Fruit fly (Drosophila melanogaster) whole organism, embryonic: ENCODE measurements around the gene Kdsr.

Experiments used
- ATbp ChIP-seq: fragments of 200-800 bp; sonication (Bioruptor generic); optimal IDR thresholded peaks from 2 replicates; lab custom pipeline; 2017; ENCODE audit warnings: missing biosample characterization, mild to moderate bottlenecking, missing genetic modification characterization, missing genetic modification reagents
- Aef1 ChIP-seq: fragments of 200-800 bp; sonication (Bioruptor generic); IDR thresholded peaks from 3 replicates; pipeline ENCODE4 v1.3.6; 2022; ENCODE audit warnings: missing biosample characterization, missing genetic modification characterization
- Atf3 ChIP-seq: fragments of 200-800 bp; sonication (Bioruptor generic); optimal IDR thresholded peaks from 3 replicates; lab custom pipeline; 2016; ENCODE audit warnings: missing biosample characterization, missing genetic modification characterization
- B-H1 ChIP-seq: fragments of 200-800 bp; sonication (Bioruptor generic); IDR thresholded peaks from 3 replicates; pipeline ENCODE4 v1.3.6; 2022; ENCODE audit warnings: missing biosample characterization, missing genetic modification characterization
- Blimp-1 ChIP-seq: fragments of 200-800 bp; sonication (Bioruptor generic); optimal IDR thresholded peaks from 3 replicates; lab custom pipeline; 2018; ENCODE audit warnings: missing biosample characterization, missing genetic modification characterization, mild to moderate bottlenecking, moderate library complexity, missing genetic modification reagents
- CG11085 ChIP-seq: fragments of 200-800 bp; sonication (Bioruptor generic); IDR thresholded peaks from 2 replicates; pipeline ENCODE4 v1.3.6; 2022; ENCODE audit warnings: missing biosample characterization, missing genetic modification characterization
- CG1233 ChIP-seq: fragments of 200-800 bp; sonication (Bioruptor generic); optimal IDR thresholded peaks from 4 replicates; lab custom pipeline; 2018; ENCODE audit warnings: missing biosample characterization, mild to moderate bottlenecking, missing genetic modification characterization
- CG13775 ChIP-seq: fragments of 200-800 bp; sonication (Bioruptor generic); optimal IDR thresholded peaks from 3 replicates; lab custom pipeline; 2017; ENCODE audit warnings: missing biosample characterization, mild to moderate bottlenecking, missing genetic modification characterization
- CG15073 ChIP-seq: fragments of 200-800 bp; sonication (Bioruptor generic); optimal IDR thresholded peaks from 2 replicates; lab custom pipeline; 2016; ENCODE audit warnings: missing biosample characterization, missing genetic modification characterization
- CG17361 ChIP-seq: fragments of 200-800 bp; sonication (Bioruptor generic); IDR thresholded peaks from 3 replicates; pipeline ENCODE4 v1.3.6; 2022; ENCODE audit warnings: missing biosample characterization, missing genetic modification characterization
- CG18011 ChIP-seq: fragments of 200-800 bp; sonication (Bioruptor generic); optimal IDR thresholded peaks from 2 replicates; lab custom pipeline; 2017; ENCODE audit warnings: missing biosample characterization, missing genetic modification characterization, mild to moderate bottlenecking, moderate library complexity, missing genotype
- CG2129 ChIP-seq: fragments of 200-800 bp; sonication (Bioruptor generic); IDR thresholded peaks from 2 replicates; pipeline ENCODE4 v1.3.6; 2022; ENCODE audit warnings: missing biosample characterization, missing genetic modification characterization; ENCODE audit not compliant: partially characterized antibody
- CG2199 ChIP-seq: fragments of 200-800 bp; sonication (Bioruptor generic); IDR thresholded peaks from 3 replicates; pipeline ENCODE4 v1.3.6; 2022; ENCODE audit warnings: missing biosample characterization, missing genetic modification characterization
- CG2202 ChIP-seq: fragments of 200-800 bp; sonication (Bioruptor generic); optimal IDR thresholded peaks from 2 replicates; lab custom pipeline; 2018; ENCODE audit warnings: missing biosample characterization, mild to moderate bottlenecking, missing genetic modification characterization
- CG2712 ChIP-seq: fragments of 200-800 bp; optimal IDR thresholded peaks from 3 replicates; lab custom pipeline; 2019; ENCODE audit warnings: missing biosample characterization, mild to moderate bottlenecking, missing genetic modification characterization, moderate library complexity
- CG30020 ChIP-seq: fragments of 200-800 bp; optimal IDR thresholded peaks from 2 replicates; lab custom pipeline; 2019; ENCODE audit warnings: missing biosample characterization, mild to moderate bottlenecking, missing genetic modification characterization, moderate library complexity
- CG32532 ChIP-seq: fragments of 200-800 bp; sonication (Bioruptor generic); IDR thresholded peaks from 2 replicates; pipeline ENCODE4 v1.3.6; 2022; ENCODE audit warnings: missing biosample characterization, missing genetic modification characterization
- CG34422 ChIP-seq: fragments of 200-800 bp; sonication (Bioruptor generic); IDR thresholded peaks from 3 replicates; pipeline ENCODE4 v1.3.6; 2022; ENCODE audit warnings: missing biosample characterization, missing genetic modification characterization
- CG42726 ChIP-seq: fragments of 200-800 bp; sonication (Bioruptor generic); IDR thresholded peaks from 2 replicates; pipeline ENCODE4 v1.3.6; 2022; ENCODE audit warnings: missing biosample characterization, missing genetic modification characterization; ENCODE audit not compliant: partially characterized antibody
- CG4424 ChIP-seq: fragments of 200-800 bp; sonication (Bioruptor generic); optimal IDR thresholded peaks from 3 replicates; lab custom pipeline; 2016; ENCODE audit warnings: missing biosample characterization, missing genetic modification characterization
- CG4854 ChIP-seq: fragments of 200-800 bp; sonication (Bioruptor generic); optimal IDR thresholded peaks from 2 replicates; lab custom pipeline; 2016; ENCODE audit warnings: missing biosample characterization, missing genetic modification characterization, inconsistent platforms
- CG8359 ChIP-seq: fragments of 200-800 bp; sonication (Bioruptor generic); optimal IDR thresholded peaks from 2 replicates; lab custom pipeline; 2017; ENCODE audit warnings: missing biosample characterization, mild to moderate bottlenecking, missing genetic modification characterization, borderline replicate concordance
- CG8924 ChIP-seq: fragments of 200-800 bp; optimal IDR thresholded peaks from 3 replicates; lab custom pipeline; 2019; ENCODE audit warnings: missing biosample characterization, mild to moderate bottlenecking, missing genetic modification characterization, moderate library complexity
- CG9437 ChIP-seq: fragments of 200-800 bp; sonication (Bioruptor generic); optimal IDR thresholded peaks from 2 replicates; lab custom pipeline; 2018; ENCODE audit warnings: missing biosample characterization, mild to moderate bottlenecking, missing genetic modification characterization
- CG9817 ChIP-seq: fragments of 200-800 bp; sonication (Bioruptor generic); optimal IDR thresholded peaks from 2 replicates; lab custom pipeline; 2018; ENCODE audit warnings: missing biosample characterization, mild to moderate bottlenecking, missing genetic modification characterization, moderate library complexity
- Dref ChIP-seq: fragments of 200-800 bp; sonication (Bioruptor generic); IDR thresholded peaks from 2 replicates; pipeline ENCODE4 v1.3.6; 2022; ENCODE audit warnings: missing biosample characterization, missing genetic modification characterization
- H2.0 ChIP-seq: fragments of 200-800 bp; sonication (Bioruptor generic); IDR thresholded peaks from 2 replicates; pipeline ENCODE4 v1.3.6; 2022; ENCODE audit warnings: missing biosample characterization, missing genetic modification characterization
- Hr3 ChIP-seq: fragments of 200-800 bp; sonication (Bioruptor generic); optimal IDR thresholded peaks from 3 replicates; lab custom pipeline; 2016; ENCODE audit warnings: missing biosample characterization, missing genetic modification characterization
- MBD-R2 ChIP-seq: fragments of 200-800 bp; sonication (Bioruptor generic); IDR thresholded peaks from 2 replicates; pipeline ENCODE4 v1.3.6; 2022; ENCODE audit warnings: missing biosample characterization, missing genetic modification characterization
- Mrtf ChIP-seq: fragments of 200-800 bp; sonication (Bioruptor generic); IDR thresholded peaks from 3 replicates; pipeline ENCODE4 v1.3.6; 2022; ENCODE audit warnings: missing biosample characterization, missing genetic modification characterization
- Oaz ChIP-seq: fragments of 200-800 bp; sonication (Bioruptor generic); IDR thresholded peaks from 2 replicates; pipeline ENCODE4 v1.3.6; 2022; ENCODE audit warnings: missing biosample characterization, missing genetic modification characterization
- PHDP ChIP-seq: fragments of 200-800 bp; sonication (Bioruptor generic); optimal IDR thresholded peaks from 3 replicates; lab custom pipeline; 2018; ENCODE audit warnings: missing biosample characterization, mild to moderate bottlenecking, missing genetic modification characterization, moderate library complexity
- Sry-δ ChIP-seq: fragments of 200-800 bp; sonication (Bioruptor generic); optimal IDR thresholded peaks from 2 replicates; lab custom pipeline; 2016; ENCODE audit warnings: missing biosample characterization, missing genetic modification characterization
- Trl ChIP-seq, 3 experiments: fragments of >200 bp in 2 of 3; fragments of 200-800 bp in 1 of 3; sonication (Bioruptor generic) in 1 of 3; optimal IDR thresholded peaks; 2 replicates in 1 of 3; 3 replicates in 2 of 3; lab custom pipeline; 2016 to 2017; ENCODE audit warnings: missing biosample characterization in 1 of 3, missing genetic modification characterization in 1 of 3
- ase ChIP-seq: fragments of 200-800 bp; sonication (Bioruptor generic); IDR thresholded peaks from 3 replicates; pipeline ENCODE4 v1.3.6; 2022; ENCODE audit warnings: missing biosample characterization, missing genetic modification characterization
- ash1 ChIP-seq: fragments of 200-800 bp; sonication (Bioruptor generic); optimal IDR thresholded peaks from 2 replicates; lab custom pipeline; 2018; ENCODE audit warnings: missing biosample characterization, mild to moderate bottlenecking, missing genetic modification characterization
- bowl ChIP-seq: fragments of 200-800 bp; sonication (Bioruptor generic); IDR thresholded peaks from 2 replicates; pipeline ENCODE4 v1.3.6; 2022; ENCODE audit warnings: missing biosample characterization, missing genetic modification characterization
- caup ChIP-seq: fragments of 200-800 bp; sonication (Bioruptor generic); optimal IDR thresholded peaks from 3 replicates; lab custom pipeline; 2017; ENCODE audit warnings: missing biosample characterization, mild to moderate bottlenecking, missing genetic modification characterization, moderate library complexity; ENCODE audit not compliant: severe bottlenecking
- croc ChIP-seq: fragments of 200-800 bp; sonication (Bioruptor generic); conservative IDR thresholded peaks from 3 replicates; pipeline ENCODE4 v1.3.6; 2022; ENCODE audit warnings: missing biosample characterization, missing genetic modification characterization
- jing ChIP-seq: fragments of 200-800 bp; sonication (Bioruptor generic); optimal IDR thresholded peaks from 2 replicates; lab custom pipeline; 2018; ENCODE audit warnings: missing biosample characterization, mild to moderate bottlenecking, missing genetic modification characterization
- kni ChIP-seq: fragments of 200-800 bp; sonication (Bioruptor generic); optimal IDR thresholded peaks from 3 replicates; lab custom pipeline; 2017; ENCODE audit warnings: mild to moderate bottlenecking, missing biosample characterization, missing genetic modification reagents, missing genetic modification characterization
- nerfin-1 ChIP-seq: fragments of 200-800 bp; sonication (Bioruptor generic); optimal IDR thresholded peaks from 3 replicates; lab custom pipeline; 2019; ENCODE audit warnings: missing biosample characterization, mild to moderate bottlenecking, missing genetic modification characterization, moderate library complexity
- nmo ChIP-seq: fragments of 200-800 bp; sonication (Bioruptor generic); optimal IDR thresholded peaks from 2 replicates; lab custom pipeline; 2018; ENCODE audit warnings: missing biosample characterization, mild to moderate bottlenecking, missing genetic modification characterization, moderate library complexity
- odd ChIP-seq: fragments of 200-800 bp; sonication (Bioruptor generic); optimal IDR thresholded peaks from 2 replicates; lab custom pipeline; 2017; ENCODE audit warnings: missing biosample characterization, mild to moderate bottlenecking, missing genetic modification characterization
- otp ChIP-seq: fragments of 200-800 bp; sonication (Bioruptor generic); IDR thresholded peaks from 3 replicates; pipeline ENCODE4, ENCODE4 v1.3.6; 2022; ENCODE audit warnings: missing biosample characterization, missing genetic modification characterization
- slbo ChIP-seq: fragments of 200-800 bp; sonication (Bioruptor generic); IDR thresholded peaks from 2 replicates; pipeline ENCODE4 v1.3.6; 2022; ENCODE audit warnings: missing biosample characterization, missing genetic modification characterization
- so ChIP-seq: fragments of 200-800 bp; sonication (Bioruptor generic); IDR thresholded peaks from 3 replicates; pipeline ENCODE4 v1.3.6; 2022; ENCODE audit warnings: missing biosample characterization, missing genetic modification characterization
- ttk ChIP-seq: fragments of 200-800 bp; sonication (Bioruptor generic); IDR thresholded peaks from 2 replicates; pipeline ENCODE4 v2.1.2; 2022; ENCODE audit warnings: missing biosample characterization, missing genetic modification characterization

Gene Kdsr

dm6 chr3R:25232271-25232989 lies 29.9 kb downstream of the Kdsr start, which contains the start of gene Cad96Cb (continued):
- TF ChIP-seq CG42726 (GFP tag; lab: Robert Waterston, UW) (no peak), so (GFP tag; lab: Robert Waterston, UW) (peak; percentile 66; the same call in 1 of the 3 replicates), Hr3 (GFP tag; lab: Kevin White, UChicago) (peak; percentile 79), Sry-δ (peak; percentile 21), Trl (optimal IDR thresholded peaks at IDR 0.05; lab: Kevin White, UChicago) (no peak), Trl (GFP tag; optimal IDR thresholded peaks at IDR 0.05; lab: Kevin White, UChicago) (peak; percentile 74), CG18011 (peak; percentile 35), caup (peak; percentile 66), CG15073 (GFP tag; lab: Kevin White, UChicago) (peak; percentile 20), B-H1 (no peak; the same call in 2 of the 3 replicates), Aef1 (GFP tag; lab: Robert Waterston, UW) (peak; percentile 45; the same call in 1 of the 3 replicates), CG11085 (no peak), nmo (GFP tag; lab: Kevin White, UChicago) (peak; percentile 95), CG9437 (GFP tag; lab: Kevin White, UChicago) (peak; percentile 87), CG4854 (peak; percentile 69), jing (GFP tag; lab: Kevin White, UChicago) (peak; percentile 38), croc (GFP tag; lab: Robert Waterston, UW) (peak; percentile 74), CG34422 (GFP tag; lab: Robert Waterston, UW) (peak; percentile 41; the same call in 2 of the 3 replicates), CG2129 (GFP tag; lab: Robert Waterston, UW) (no peak), CG8924 (tag; lab: Kevin White, UChicago) (peak; percentile 86), PHDP (peak; percentile 19), slbo (peak; percentile 38; the same call in 1 of the 2 replicates), CG2199 (GFP tag; lab: Robert Waterston, UW) (no peak), CG4424 (GFP tag; lab: Kevin White, UChicago) (peak; percentile 92), otp (GFP tag; lab: Robert Waterston, UW) (peak; percentile 38; the same call in 1 of the 3 replicates), CG1233 (peak; percentile 85), Blimp-1 (GFP tag; lab: Kevin White, UChicago) (peak; percentile 83), odd (GFP tag; lab: Kevin White, UChicago) (peak; percentile 90), CG30020 (no peak), bowl (GFP tag; lab: Robert Waterston, UW) (no peak), Dref (GFP tag; lab: Robert Waterston, UW) (no peak), ATbp (peak; percentile 86), H2.0 (GFP tag; lab: Robert Waterston, UW) (peak; percentile 38; the same call in 1 of the 2 replicates), ash1 (no peak), Mrtf (GFP tag; lab: Robert Waterston, UW) (peak; percentile 38; the same call in 1 of the 3 replicates), MBD-R2 (no peak), CG17361 (GFP tag; lab: Robert Waterston, UW) (peak; percentile 97), Atf3 (GFP tag; lab: Kevin White, UChicago) (peak; percentile 80), kni (GFP tag; lab: Kevin White, UChicago) (peak; percentile 53), ase (GFP tag; lab: Robert Waterston, UW) (peak; percentile 35; the same call in 1 of the 3 replicates), CG13775 (peak; percentile 84), CG2712 (tag; lab: Kevin White, UChicago) (peak; percentile 91), CG2202 (tag; lab: Kevin White, UChicago) (peak; percentile 48), nerfin-1 (tag; lab: Kevin White, UChicago) (peak; percentile 88), CG9817 (tag; lab: Kevin White, UChicago) (peak; percentile 43), CG32532 (GFP tag; lab: Robert Waterston, UW) (peak; percentile 40; the same call in 1 of the 2 replicates), ttk (no peak; the same call in 1 of the 2 replicates), CG8359 (GFP tag; lab: Kevin White, UChicago) (peak; percentile 76), Oaz (0 out of 2 replicates have a peak, but pooled peaks have one; percentile 42)
